Worm (Caenorhabditis elegans): ENCODE measurements around the gene C03B1.5.

Gene C03B1.5

DNA sequence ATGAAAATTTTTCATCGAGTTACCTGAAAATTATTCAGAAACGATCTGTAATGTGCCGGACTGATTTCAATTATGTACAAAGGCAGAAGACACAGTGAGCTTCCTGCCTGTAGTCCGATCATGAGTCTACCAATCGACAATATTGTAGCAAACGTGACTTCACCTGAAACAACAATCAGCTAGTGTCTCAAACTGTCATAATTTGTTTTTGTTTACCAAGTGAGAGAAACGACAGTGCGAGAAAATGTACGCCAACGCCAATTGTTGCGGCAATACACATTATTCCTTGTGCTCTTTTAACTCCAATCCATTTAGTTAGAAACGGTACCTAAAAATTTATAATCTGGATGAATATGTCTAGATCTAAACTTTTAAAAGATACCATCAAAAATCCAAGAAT lies 18.0 kb upstream of the C03B1.5 start (continued):
- peak; percentile 53 for TF ChIP-seq nhr-77 (tag; optimal IDR thresholded peaks at IDR 0.05)
- TF ChIP-seq daf-16 (GFP tag; optimal IDR thresholded peaks at IDR 0.05) = no peak
- peak; percentile 67 for TF ChIP-seq daf-16 (tag; optimal IDR thresholded peaks at IDR 0.05)
- TF ChIP-seq nhr-28 (tag; optimal IDR thresholded peaks at IDR 0.05) = peak; percentile 3
- no peak for TF ChIP-seq Y5F2A.4 (GFP tag; optimal IDR thresholded peaks at IDR 0.05)
- TF ChIP-seq nhr-48 (tag; optimal IDR thresholded peaks at IDR 0.05) = no peak
- no peak for TF ChIP-seq zag-1 (tag; optimal IDR thresholded peaks at IDR 0.05)
- TF ChIP-seq zip-11 (GFP tag; IDR thresholded peaks at IDR 0.05) = no peak
- TF ChIP-seq arid-1 (GFP tag; conservative IDR thresholded peaks at IDR 0.05) = no peak

DNA sequence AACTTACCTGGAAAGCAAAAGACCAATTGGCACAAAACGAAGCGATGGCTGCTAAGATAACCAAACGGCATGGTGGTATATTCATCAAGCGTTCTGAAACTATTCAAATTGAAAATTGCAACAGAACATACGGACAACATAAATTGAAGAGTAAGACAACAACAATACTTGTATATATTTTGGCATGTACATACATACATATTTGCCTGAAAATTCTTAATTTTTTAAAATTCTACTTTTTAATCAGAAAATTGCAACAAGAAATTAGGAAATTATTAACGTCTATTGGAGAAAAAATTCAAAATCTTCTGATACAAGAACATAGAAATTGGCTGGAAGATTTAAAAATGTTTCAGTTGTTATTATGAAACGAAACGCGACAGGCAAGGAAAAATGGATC lies 17.4 kb upstream of the C03B1.5 start, which contains the start of gene C03B1.13:
Gene C03B1.13 (minus strand): TSS at position 101 of the 400 bp plus-strand sequence.
- TF ChIP-seq zfp-2 (tag; optimal IDR thresholded peaks at IDR 0.05) (no peak), ceh-28 (tag; optimal IDR thresholded peaks at IDR 0.05) (no peak), ZK337.2 (GFP tag; IDR thresholded peaks at IDR 0.05) (no peak), set-16 (GFP tag; IDR thresholded peaks at IDR 0.05) (no peak), F44E2.7 (GFP tag; IDR thresholded peaks at IDR 0.05) (no peak), unc-130 (GFP tag; optimal IDR thresholded peaks at IDR 0.05) (no peak), F10B5.3 (tag; optimal IDR thresholded peaks at IDR 0.05) (no peak)

DNA sequence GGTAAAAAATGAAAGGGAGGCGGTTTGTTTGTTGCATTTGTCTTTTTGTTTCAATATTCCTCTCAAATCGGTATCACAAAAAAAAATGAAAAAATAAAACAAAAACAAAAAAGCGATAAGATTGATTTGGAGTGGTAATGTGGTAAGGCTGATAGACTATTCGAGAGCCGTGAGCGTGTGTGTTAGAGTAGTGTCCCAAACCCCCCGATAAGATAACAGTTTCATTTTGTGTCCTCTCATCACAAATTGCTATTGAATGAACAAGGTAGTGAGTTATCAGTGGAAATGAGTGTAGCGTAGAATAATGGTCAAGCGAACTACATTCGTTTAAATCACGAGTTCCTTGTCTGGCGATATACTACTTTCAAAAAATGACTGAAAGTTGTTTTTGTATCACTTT lies 16.9 kb upstream of the C03B1.5 start:
- TF ChIP-seq Y105C5A.15 (GFP tag; IDR thresholded peaks at IDR 0.05) (no peak), dmd-6 (GFP tag; IDR thresholded peaks at IDR 0.05) (peak; percentile 86), daf-16 (GFP tag; optimal IDR thresholded peaks at IDR 0.05) (peak in 1 of 2 experiments; percentile 29), daf-16 (tag; optimal IDR thresholded peaks at IDR 0.05) (peak; percentile 94), D1046.2 (GFP tag; IDR thresholded peaks at IDR 0.05) (no peak), dmd-9 (GFP tag; IDR thresholded peaks at IDR 0.05) (no peak), spr-1 (tag; optimal IDR thresholded peaks at IDR 0.05) (no peak), nhr-102 (tag; optimal IDR thresholded peaks at IDR 0.05) (peak; percentile 43), egl-27 (tag; optimal IDR thresholded peaks at IDR 0.05) (no peak), pha-4 (GFP tag; IDR thresholded peaks at IDR 0.05) (no peak), pha-4 (tag; optimal IDR thresholded peaks at IDR 0.05) (no peak), zfp-2 (tag; optimal IDR thresholded peaks at IDR 0.05) (no peak), R02D3.7 (tag; optimal IDR thresholded peaks at IDR 0.05) (no peak), dve-1 (tag; optimal IDR thresholded peaks at IDR 0.05; ENCODE audit: insufficient read depth) (peak; percentile 96), hlh-30 (tag; optimal IDR thresholded peaks at IDR 0.05; ENCODE audit: insufficient read depth) (peak; percentile 30), mes-2 (tag; optimal IDR thresholded peaks at IDR 0.05; ENCODE audit: poor library complexity, severe bottlenecking) (peak; percentile 39), nhr-11 (tag; optimal IDR thresholded peaks at IDR 0.05) (no peak), jun-1 (tag; optimal IDR thresholded peaks at IDR 0.05) (no peak), lin-1 (GFP tag; IDR thresholded peaks at IDR 0.05) (peak; percentile 52; the same call in 1 of the 2 replicates), nhr-28 (tag; optimal IDR thresholded peaks at IDR 0.05) (peak; percentile 98), F44E2.7 (GFP tag; IDR thresholded peaks at IDR 0.05) (no peak), mxl-2 (GFP tag; conservative IDR thresholded peaks at IDR 0.05) (no peak), hif-1 (tag; optimal IDR thresholded peaks at IDR 0.05) (peak in 1 of 2 experiments; percentile 19), aly-2 (tag; optimal IDR thresholded peaks at IDR 0.05) (no peak), daf-12 (tag; optimal IDR thresholded peaks at IDR 0.05) (no peak), mdt-29 (GFP tag; IDR thresholded peaks at IDR 0.05) (0 out of 2 replicates have a peak, but pooled peaks have one; percentile 37), ceh-62 (tag; optimal IDR thresholded peaks at IDR 0.05) (no peak), ceh-82 (tag; optimal IDR thresholded peaks at IDR 0.05) (no peak), nhr-10 (tag; optimal IDR thresholded peaks at IDR 0.05) (peak; percentile 33), nhr-237 (tag; optimal IDR thresholded peaks at IDR 0.05) (no peak), nhr-48 (tag; optimal IDR thresholded peaks at IDR 0.05) (peak; percentile 20), php-3 (GFP tag; IDR thresholded peaks at IDR 0.05) (peak; percentile 85), set-16 (GFP tag; IDR thresholded peaks at IDR 0.05) (no peak), dmd-8 (GFP tag; IDR thresholded peaks at IDR 0.05) (no peak), fos-1 (tag; optimal IDR thresholded peaks at IDR 0.05) (no peak), skn-1 (tag; optimal IDR thresholded peaks at IDR 0.05) (no peak), nhr-77 (tag; optimal IDR thresholded peaks at IDR 0.05) (peak; percentile 65), egl-43 (GFP tag; IDR thresholded peaks at IDR 0.05) (no peak), madf-5 (GFP tag; IDR thresholded peaks at IDR 0.05) (no peak), gei-8 (GFP tag; optimal IDR thresholded peaks at IDR 0.05) (no peak)
